Fruit fly (Drosophila melanogaster) whole organism, embryonic: ENCODE results near the gene CG7227.

Experiments
- Adf1 ChIP-seq: fragments of 200-800 bp; sonication (Bioruptor generic); IDR thresholded peaks from 2 replicates; pipeline ENCODE4 v1.3.6; 2022; ENCODE audit warnings: missing biosample characterization, missing genetic modification characterization
- Atf3 ChIP-seq: fragments of 200-800 bp; sonication (Bioruptor generic); optimal IDR thresholded peaks from 3 replicates; lab custom pipeline; 2016; ENCODE audit warnings: missing biosample characterization, missing genetic modification characterization
- CG10274 ChIP-seq: fragments of 200-800 bp; sonication (Bioruptor generic); optimal IDR thresholded peaks from 3 replicates; lab custom pipeline; 2017; ENCODE audit warnings: missing biosample characterization, mild to moderate bottlenecking, missing genetic modification characterization
- CG12071 ChIP-seq: fragments of 200-800 bp; sonication (Bioruptor generic); optimal IDR thresholded peaks from 3 replicates; lab custom pipeline; 2018; ENCODE audit warnings: missing biosample characterization, mild to moderate bottlenecking, missing genetic modification characterization
- CG12942 ChIP-seq: fragments of 200-800 bp; sonication (Bioruptor generic); optimal IDR thresholded peaks from 3 replicates; lab custom pipeline; 2016; ENCODE audit warnings: missing biosample characterization, missing genetic modification characterization
- CG13624 ChIP-seq: fragments of 200-800 bp; sonication (Bioruptor generic); optimal IDR thresholded peaks from 2 replicates; lab custom pipeline; 2016; ENCODE audit warnings: missing biosample characterization, missing genetic modification characterization
- CG1602 ChIP-seq: fragments of 200-800 bp; sonication (Bioruptor generic); optimal IDR thresholded peaks from 3 replicates; lab custom pipeline; 2016; ENCODE audit warnings: missing biosample characterization, missing genetic modification characterization
- CG16779 ChIP-seq: fragments of 200-800 bp; sonication (Bioruptor generic); IDR thresholded peaks from 2 replicates; pipeline ENCODE4 v1.3.6; 2022; ENCODE audit warnings: missing biosample characterization, missing genetic modification characterization
- CG18764 ChIP-seq: fragments of 200-800 bp; sonication (Bioruptor generic); optimal IDR thresholded peaks from 3 replicates; lab custom pipeline; 2016; ENCODE audit warnings: missing biosample characterization, missing genetic modification characterization
- CG33213 ChIP-seq: fragments of 200-800 bp; sonication (Bioruptor generic); optimal IDR thresholded peaks from 3 replicates; lab custom pipeline; 2016; ENCODE audit warnings: missing biosample characterization, missing genetic modification characterization
- CG34422 ChIP-seq: fragments of 200-800 bp; sonication (Bioruptor generic); IDR thresholded peaks from 3 replicates; pipeline ENCODE4 v1.3.6; 2022; ENCODE audit warnings: missing biosample characterization, missing genetic modification characterization
- CG4282 ChIP-seq: fragments of 200-800 bp; sonication (Bioruptor generic); optimal IDR thresholded peaks from 2 replicates; lab custom pipeline; 2016; ENCODE audit warnings: missing biosample characterization, missing genetic modification characterization
- CG4820 ChIP-seq: fragments of 200-800 bp; sonication (Bioruptor generic); optimal IDR thresholded peaks from 3 replicates; lab custom pipeline; 2016; ENCODE audit warnings: missing biosample characterization, missing genetic modification characterization
- CG5953 ChIP-seq: fragments of 200-800 bp; sonication (Bioruptor generic); IDR thresholded peaks from 2 replicates; pipeline ENCODE4 v1.3.6; 2022; ENCODE audit warnings: missing biosample characterization, missing genetic modification characterization
- CG6175 ChIP-seq: fragments of 200-800 bp; sonication (Bioruptor generic); IDR thresholded peaks from 3 replicates; pipeline ENCODE4 v1.3.6; 2022; ENCODE audit warnings: missing biosample characterization, missing genetic modification characterization
- CG6813 ChIP-seq: fragments of 200-800 bp; sonication (Bioruptor generic); optimal IDR thresholded peaks from 2 replicates; lab custom pipeline; 2017; ENCODE audit warnings: missing biosample characterization, missing genetic modification characterization, mild to moderate bottlenecking, moderate library complexity, missing genetic modification reagents
- CG8478 ChIP-seq: fragments of >200 bp; optimal IDR thresholded peaks from 2 replicates; lab custom pipeline; 2018
- CG8944 ChIP-seq: fragments of 200-800 bp; sonication (Bioruptor generic); optimal IDR thresholded peaks from 3 replicates; lab custom pipeline; 2016; ENCODE audit warnings: missing biosample characterization, missing genetic modification characterization
- Dbx ChIP-seq: fragments of 200-800 bp; sonication (Bioruptor generic); IDR thresholded peaks from 3 replicates; pipeline ENCODE4 v1.3.6; 2022; ENCODE audit warnings: missing biosample characterization, missing genetic modification characterization
- Elba2 ChIP-seq: fragments of 200-800 bp; sonication (Bioruptor generic); optimal IDR thresholded peaks from 3 replicates; lab custom pipeline; 2016; ENCODE audit warnings: missing biosample characterization, missing genetic modification characterization
- HLH54F ChIP-seq: fragments of 200-800 bp; sonication (Bioruptor generic); optimal IDR thresholded peaks from 3 replicates; lab custom pipeline; 2016; ENCODE audit warnings: missing biosample characterization, missing genetic modification characterization
- Jarid2 ChIP-seq: fragments of 200-800 bp; sonication (Bioruptor generic); optimal IDR thresholded peaks from 3 replicates; lab custom pipeline; 2017; ENCODE audit warnings: mild to moderate bottlenecking, missing biosample characterization, missing genetic modification reagents, missing genetic modification characterization
- NK7.1 ChIP-seq: fragments of 200-800 bp; sonication (Bioruptor generic); optimal IDR thresholded peaks from 3 replicates; lab custom pipeline; 2016; ENCODE audit warnings: missing biosample characterization, missing genetic modification characterization
- Optix ChIP-seq: fragments of 200-800 bp; sonication (Bioruptor generic); IDR thresholded peaks from 3 replicates; pipeline ENCODE4 v1.3.6; 2022; ENCODE audit warnings: missing biosample characterization, missing genetic modification characterization
- Sry-δ ChIP-seq: fragments of 200-800 bp; sonication (Bioruptor generic); optimal IDR thresholded peaks from 2 replicates; lab custom pipeline; 2016; ENCODE audit warnings: missing biosample characterization, missing genetic modification characterization
- Taf1 ChIP-seq: fragments of 200-800 bp; sonication (Bioruptor generic); IDR thresholded peaks from 2 replicates; pipeline ENCODE4 v1.3.6; 2022; ENCODE audit warnings: missing biosample characterization, missing genetic modification characterization
- Trl ChIP-seq, 3 experiments: fragments of >200 bp in 2 of 3; fragments of 200-800 bp in 1 of 3; sonication (Bioruptor generic) in 1 of 3; optimal IDR thresholded peaks; 2 replicates in 1 of 3; 3 replicates in 2 of 3; lab custom pipeline; 2016 to 2017; ENCODE audit warnings: missing biosample characterization in 1 of 3, missing genetic modification characterization in 1 of 3
- Vsx1 ChIP-seq: fragments of 200-800 bp; sonication (Bioruptor generic); optimal IDR thresholded peaks from 2 replicates; lab custom pipeline; 2017; ENCODE audit warnings: missing biosample characterization, mild to moderate bottlenecking, missing genetic modification characterization, missing genetic modification reagents
- Xbp1 ChIP-seq: fragments of 200-800 bp; sonication (Bioruptor generic); optimal IDR thresholded peaks from 3 replicates; lab custom pipeline; 2016; ENCODE audit warnings: missing biosample characterization, mild to moderate bottlenecking, missing genetic modification characterization
- amos ChIP-seq: fragments of 200-800 bp; sonication (Bioruptor generic); IDR thresholded peaks from 2 replicates; pipeline ENCODE4 v1.3.6; 2022; ENCODE audit warnings: missing biosample characterization, missing genetic modification characterization; ENCODE audit not compliant: partially characterized antibody
- ara ChIP-seq: fragments of 200-800 bp; sonication (Bioruptor generic); IDR thresholded peaks from 2 replicates; pipeline ENCODE4 v1.3.6; 2022; ENCODE audit warnings: missing biosample characterization, missing genetic modification characterization
- bigmax ChIP-seq: fragments of 200-800 bp; sonication (Bioruptor generic); optimal IDR thresholded peaks from 2 replicates; lab custom pipeline; 2018; ENCODE audit warnings: missing biosample characterization, mild to moderate bottlenecking, missing genetic modification characterization
- br ChIP-seq: fragments of >200 bp; optimal IDR thresholded peaks from 2 replicates; lab custom pipeline; 2017
- btn ChIP-seq: fragments of 200-800 bp; sonication (Bioruptor generic); optimal IDR thresholded peaks from 2 replicates; lab custom pipeline; 2016; ENCODE audit warnings: missing biosample characterization, missing genetic modification characterization
- ftz-f1 ChIP-seq: fragments of 200-800 bp; sonication (Bioruptor generic); optimal IDR thresholded peaks from 2 replicates; lab custom pipeline; 2016; ENCODE audit warnings: missing biosample characterization, missing genetic modification characterization
- kah ChIP-seq: fragments of 200-800 bp; sonication (Bioruptor generic); optimal IDR thresholded peaks from 2 replicates; lab custom pipeline; 2018; ENCODE audit warnings: missing biosample characterization, mild to moderate bottlenecking, missing genetic modification characterization
- knrl ChIP-seq: fragments of 200-800 bp; sonication (Bioruptor generic); IDR thresholded peaks from 3 replicates; pipeline ENCODE4 v1.3.6; 2022; ENCODE audit warnings: missing biosample characterization, missing genetic modification characterization; ENCODE audit not compliant: partially characterized antibody
- nom ChIP-seq: fragments of 200-800 bp; sonication (Bioruptor generic); optimal IDR thresholded peaks from 2 replicates; lab custom pipeline; 2017; ENCODE audit warnings: missing biosample characterization, missing genetic modification characterization, mild to moderate bottlenecking, moderate library complexity, missing genetic modification reagents
- p53 ChIP-seq: fragments of 200-800 bp; sonication (Bioruptor generic); optimal IDR thresholded peaks from 2 replicates; lab custom pipeline; 2016; ENCODE audit warnings: missing biosample characterization, missing genetic modification characterization
- phol ChIP-seq: fragments of 200-800 bp; sonication (Bioruptor generic); optimal IDR thresholded peaks from 3 replicates; lab custom pipeline; 2018; ENCODE audit warnings: missing biosample characterization, mild to moderate bottlenecking, missing genetic modification characterization, moderate library complexity
- ranshi ChIP-seq: fragments of 200-800 bp; sonication (Bioruptor generic); IDR thresholded peaks from 2 replicates; pipeline ENCODE4 v1.3.6; 2022; ENCODE audit warnings: missing biosample characterization, missing genetic modification characterization
- row ChIP-seq: fragments of 200-800 bp; sonication (Bioruptor generic); IDR thresholded peaks from 3 replicates; pipeline ENCODE4 v1.3.6; 2022; ENCODE audit warnings: missing biosample characterization, missing genetic modification characterization
- sd ChIP-seq: fragments of 200-800 bp; sonication (Bioruptor generic); optimal IDR thresholded peaks from 3 replicates; lab custom pipeline; 2018; ENCODE audit warnings: missing biosample characterization, mild to moderate bottlenecking, missing genetic modification characterization, moderate library complexity
- seq ChIP-seq: fragments of 200-800 bp; sonication (Bioruptor generic); IDR thresholded peaks from 2 replicates; pipeline ENCODE4 v1.3.6; 2022; ENCODE audit warnings: missing biosample characterization, missing genetic modification characterization
- sima ChIP-seq: fragments of 200-800 bp; sonication (Bioruptor generic); optimal IDR thresholded peaks from 2 replicates; lab custom pipeline; 2016; ENCODE audit warnings: missing biosample characterization, missing genetic modification characterization
- slp2 ChIP-seq: fragments of 200-800 bp; sonication (Bioruptor generic); optimal IDR thresholded peaks from 2 replicates; lab custom pipeline; 2016; ENCODE audit warnings: missing biosample characterization, missing genetic modification characterization
- so ChIP-seq: fragments of 200-800 bp; sonication (Bioruptor generic); IDR thresholded peaks from 3 replicates; pipeline ENCODE4 v1.3.6; 2022; ENCODE audit warnings: missing biosample characterization, missing genetic modification characterization
- tio ChIP-seq: fragments of 200-800 bp; sonication (Bioruptor generic); optimal IDR thresholded peaks from 2 replicates; lab custom pipeline; 2017; ENCODE audit warnings: missing biosample characterization, missing genetic modification characterization, inconsistent platforms
- tna ChIP-seq: fragments of 200-800 bp; sonication (Bioruptor generic); IDR thresholded peaks from 2 replicates; pipeline ENCODE4 v1.3.6; 2022; ENCODE audit warnings: missing biosample characterization, missing genetic modification characterization; ENCODE audit not compliant: partially characterized antibody
- ttk ChIP-seq: fragments of 200-800 bp; sonication (Bioruptor generic); IDR thresholded peaks from 2 replicates; pipeline ENCODE4 v2.1.2; 2022; ENCODE audit warnings: missing biosample characterization, missing genetic modification characterization
- twi ChIP-seq: fragments of 200-800 bp; optimal IDR thresholded peaks from 2 replicates; lab custom pipeline; 2019; ENCODE audit warnings: missing biosample characterization, mild to moderate bottlenecking, missing genetic modification characterization, moderate library complexity
- wdn ChIP-seq: fragments of 200-800 bp; sonication (Bioruptor generic); IDR thresholded peaks from 2 replicates; pipeline ENCODE4 v1.3.6; 2022; ENCODE audit warnings: missing biosample characterization, missing genetic modification characterization

Gene CG7227

DNA sequence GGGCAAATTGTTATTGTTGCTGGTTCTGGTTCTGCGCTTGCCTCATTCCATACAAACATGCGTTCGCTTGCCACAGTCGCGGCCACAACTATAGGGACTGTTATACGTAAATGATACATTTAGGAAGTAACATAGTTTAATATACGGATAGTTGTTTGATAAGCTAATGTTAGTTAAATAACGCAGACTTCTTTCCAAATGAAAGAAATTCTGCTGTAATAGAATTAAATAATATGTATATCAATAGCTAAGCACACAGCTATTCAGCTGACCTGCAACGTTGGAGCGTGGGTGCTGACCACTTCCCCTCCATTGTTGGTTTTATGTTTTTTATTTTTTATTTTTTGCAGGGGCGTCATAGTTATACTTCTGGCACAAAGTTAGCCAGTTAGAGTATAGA, 36.8 kb upstream of the CG7227 start (continued):
- TF ChIP-seq CG16779 (GFP tag; lab: Robert Waterston, UW) (no peak), sd (no peak), CG13624 (peak; percentile 37), tio (GFP tag; lab: Kevin White, UChicago) (peak; percentile 29), CG18764 (GFP tag; lab: Kevin White, UChicago) (peak; percentile 4), Vsx1 (GFP tag; lab: Kevin White, UChicago) (peak; percentile 1), wdn (no peak), CG10274 (peak; percentile 10), CG4820 (GFP tag; lab: Kevin White, UChicago) (no peak), CG1602 (peak; percentile 0), br (lab: Kevin White, UChicago) (no peak), Jarid2 (GFP tag; lab: Kevin White, UChicago) (no peak), CG12071 (GFP tag; lab: Kevin White, UChicago) (peak; percentile 62), seq (GFP tag; lab: Robert Waterston, UW) (peak; percentile 78), Adf1 (GFP tag; lab: Robert Waterston, UW) (peak; percentile 13; the same call in 1 of the 2 replicates), slp2 (GFP tag; lab: Kevin White, UChicago) (no peak), CG12942 (GFP tag; lab: Kevin White, UChicago) (peak; percentile 14), Xbp1 (GFP tag; lab: Kevin White, UChicago) (peak; percentile 70), Optix (0 out of 3 replicates have a peak, but pooled peaks have one; percentile 13), CG4282 (GFP tag; lab: Kevin White, UChicago) (no peak), Trl (optimal IDR thresholded peaks at IDR 0.05; lab: Kevin White, UChicago) (no peak), Trl (GFP tag; optimal IDR thresholded peaks at IDR 0.05; lab: Kevin White, UChicago) (peak; percentile 49), tna (no peak), Dbx (peak; percentile 46; the same call in 1 of the 3 replicates), ara (no peak), Elba2 (GFP tag; lab: Kevin White, UChicago) (no peak), Atf3 (no peak), Sry-δ (GFP tag; lab: Kevin White, UChicago) (peak; percentile 10), CG8944 (GFP tag; lab: Kevin White, UChicago) (no peak), btn (GFP tag; lab: Kevin White, UChicago) (no peak), NK7.1 (GFP tag; lab: Kevin White, UChicago) (no peak), ttk (GFP tag; lab: Robert Waterston, UW) (peak; percentile 45; the same call in 1 of the 2 replicates), nom (no peak), CG6175 (no peak), CG5953 (peak; percentile 53; the same call in 1 of the 2 replicates), amos (no peak), Taf1 (GFP tag; lab: Robert Waterston, UW) (0 out of 2 replicates have a peak, but pooled peaks have one; percentile 7), sima (GFP tag; lab: Kevin White, UChicago) (no peak), CG8478 (lab: Kevin White, UChicago) (no peak), twi (tag; lab: Kevin White, UChicago) (no peak), kah (peak; percentile 18), bigmax (GFP tag; lab: Kevin White, UChicago) (no peak), ftz-f1 (GFP tag; lab: Kevin White, UChicago) (no peak), phol (tag; lab: Kevin White, UChicago) (peak; percentile 53), HLH54F (GFP tag; lab: Kevin White, UChicago) (peak; percentile 20), CG33213 (GFP tag; lab: Kevin White, UChicago) (no peak), CG6813 (GFP tag; lab: Kevin White, UChicago) (no peak), p53 (no peak), CG34422 (GFP tag; lab: Robert Waterston, UW) (peak; percentile 70; the same call in 2 of the 3 replicates), ranshi (peak; percentile 52), so (peak; percentile 82), knrl (GFP tag; lab: Robert Waterston, UW) (no peak), row (GFP tag; lab: Robert Waterston, UW) (peak; percentile 85)
